Fruit fly (Drosophila melanogaster) whole organism, embryonic: ENCODE data around the gene CG31549.

Experiments
- Aef1 ChIP-seq: fragments of 200-800 bp; sonication (Bioruptor generic); IDR thresholded peaks from 3 replicates; pipeline ENCODE4 v1.3.6; 2022; ENCODE audit warnings: missing biosample characterization, missing genetic modification characterization
- CG13123 ChIP-seq: fragments of 200-800 bp; sonication (Bioruptor generic); optimal IDR thresholded peaks from 2 replicates; lab custom pipeline; 2016; ENCODE audit warnings: missing biosample characterization, missing genetic modification characterization
- CG13296 ChIP-seq: fragments of 200-800 bp; sonication (Bioruptor generic); optimal IDR thresholded peaks from 3 replicates; lab custom pipeline; 2018; ENCODE audit warnings: missing biosample characterization, mild to moderate bottlenecking, missing genetic modification characterization
- CG14667 ChIP-seq: fragments of 200-800 bp; sonication (Bioruptor generic); IDR thresholded peaks from 2 replicates; pipeline ENCODE4 v1.3.6; 2022; ENCODE audit warnings: missing biosample characterization, missing genetic modification characterization
- CG15479 ChIP-seq: fragments of 200-800 bp; sonication (Bioruptor generic); optimal IDR thresholded peaks from 3 replicates; lab custom pipeline; 2019; ENCODE audit warnings: missing biosample characterization, mild to moderate bottlenecking, missing genetic modification characterization, moderate library complexity
- CG15601 ChIP-seq: fragments of 200-800 bp; sonication (Bioruptor generic); optimal IDR thresholded peaks from 3 replicates; lab custom pipeline; 2019; ENCODE audit warnings: missing biosample characterization, mild to moderate bottlenecking, missing genetic modification characterization, moderate library complexity
- CG1647 ChIP-seq: fragments of 200-800 bp; sonication (Bioruptor generic); optimal IDR thresholded peaks from 3 replicates; lab custom pipeline; 2016; ENCODE audit warnings: missing biosample characterization, missing genetic modification characterization
- CG16779 ChIP-seq: fragments of 200-800 bp; sonication (Bioruptor generic); IDR thresholded peaks from 2 replicates; pipeline ENCODE4 v1.3.6; 2022; ENCODE audit warnings: missing biosample characterization, missing genetic modification characterization
- CG16813 ChIP-seq: fragments of 200-800 bp; sonication (Bioruptor generic); IDR thresholded peaks from 3 replicates; pipeline ENCODE4 v1.3.6; 2022; ENCODE audit warnings: missing biosample characterization, missing genetic modification characterization; ENCODE audit not compliant: partially characterized antibody
- CG17186 ChIP-seq: fragments of 200-800 bp; sonication (Bioruptor generic); optimal IDR thresholded peaks from 3 replicates; lab custom pipeline; 2017; ENCODE audit warnings: missing biosample characterization, missing genetic modification reagents, missing genetic modification characterization
- CG17612 ChIP-seq: fragments of 200-800 bp; sonication (Bioruptor generic); IDR thresholded peaks from 2 replicates; pipeline ENCODE4 v1.3.6; 2022; ENCODE audit warnings: missing biosample characterization, missing genetic modification characterization
- CG18262 ChIP-seq: fragments of 200-800 bp; optimal IDR thresholded peaks from 3 replicates; lab custom pipeline; 2019; ENCODE audit warnings: missing biosample characterization, mild to moderate bottlenecking, missing genetic modification characterization, moderate library complexity
- CG18476 ChIP-seq: fragments of 200-800 bp; sonication (Bioruptor generic); optimal IDR thresholded peaks from 2 replicates; lab custom pipeline; 2016; ENCODE audit warnings: missing biosample characterization, mild to moderate bottlenecking, missing genetic modification characterization
- CG2202 ChIP-seq: fragments of 200-800 bp; sonication (Bioruptor generic); optimal IDR thresholded peaks from 2 replicates; lab custom pipeline; 2018; ENCODE audit warnings: missing biosample characterization, mild to moderate bottlenecking, missing genetic modification characterization
- CG31224 ChIP-seq: fragments of 200-800 bp; sonication (Bioruptor generic); IDR thresholded peaks from 2 replicates; pipeline ENCODE4 v1.3.6; 2022; ENCODE audit warnings: missing biosample characterization, missing genetic modification characterization
- CG3163 ChIP-seq: fragments of 200-800 bp; sonication (Bioruptor generic); optimal IDR thresholded peaks from 3 replicates; lab custom pipeline; 2016; ENCODE audit warnings: missing biosample characterization, missing genetic modification characterization
- CG4282 ChIP-seq: fragments of 200-800 bp; sonication (Bioruptor generic); optimal IDR thresholded peaks from 2 replicates; lab custom pipeline; 2016; ENCODE audit warnings: missing biosample characterization, missing genetic modification characterization
- CG6272 ChIP-seq: fragments of 200-800 bp; sonication (Bioruptor generic); IDR thresholded peaks from 2 replicates; pipeline ENCODE4 v1.3.6; 2022; ENCODE audit warnings: missing biosample characterization, missing genetic modification characterization
- CG6683 ChIP-seq: fragments of 200-800 bp; sonication (Bioruptor generic); optimal IDR thresholded peaks from 2 replicates; lab custom pipeline; 2017; ENCODE audit warnings: missing biosample characterization, mild to moderate bottlenecking, missing genetic modification characterization, missing genetic modification reagents
- CG8359 ChIP-seq: fragments of 200-800 bp; sonication (Bioruptor generic); optimal IDR thresholded peaks from 2 replicates; lab custom pipeline; 2017; ENCODE audit warnings: missing biosample characterization, mild to moderate bottlenecking, missing genetic modification characterization, borderline replicate concordance
- Dref ChIP-seq: fragments of 200-800 bp; sonication (Bioruptor generic); IDR thresholded peaks from 2 replicates; pipeline ENCODE4 v1.3.6; 2022; ENCODE audit warnings: missing biosample characterization, missing genetic modification characterization
- E2f1 ChIP-seq: fragments of 200-800 bp; sonication (Bioruptor generic); IDR thresholded peaks from 2 replicates; pipeline ENCODE4 v1.3.6; 2022; ENCODE audit warnings: missing biosample characterization, missing genetic modification characterization
- Ets65A ChIP-seq: fragments of 200-800 bp; sonication (Bioruptor generic); peaks from one replicate; lab custom pipeline; 2016; ENCODE audit warnings: missing biosample characterization, missing genetic modification characterization
- HLH3B ChIP-seq: fragments of 200-800 bp; sonication (Bioruptor generic); IDR thresholded peaks from 2 replicates; pipeline ENCODE4 v1.3.6; 2022; ENCODE audit warnings: missing biosample characterization, missing genetic modification characterization
- HLH4C ChIP-seq: fragments of 200-800 bp; sonication (Bioruptor generic); IDR thresholded peaks from 3 replicates; pipeline ENCODE4 v1.3.6; 2022; ENCODE audit warnings: missing biosample characterization, missing genetic modification characterization; ENCODE audit not compliant: partially characterized antibody
- HLH54F ChIP-seq: fragments of 200-800 bp; sonication (Bioruptor generic); optimal IDR thresholded peaks from 3 replicates; lab custom pipeline; 2016; ENCODE audit warnings: missing biosample characterization, missing genetic modification characterization
- Jarid2 ChIP-seq: fragments of 200-800 bp; sonication (Bioruptor generic); optimal IDR thresholded peaks from 3 replicates; lab custom pipeline; 2017; ENCODE audit warnings: mild to moderate bottlenecking, missing biosample characterization, missing genetic modification reagents, missing genetic modification characterization
- Mad ChIP-seq: fragments of 200-800 bp; sonication (Bioruptor generic); optimal IDR thresholded peaks from 2 replicates; lab custom pipeline; 2016; ENCODE audit warnings: missing biosample characterization, missing genetic modification characterization
- Max ChIP-seq: fragments of 200-800 bp; sonication (Bioruptor generic); optimal IDR thresholded peaks from 2 replicates; lab custom pipeline; 2016; ENCODE audit warnings: missing biosample characterization, mild to moderate bottlenecking, missing genetic modification characterization
- NK7.1 ChIP-seq: fragments of 200-800 bp; sonication (Bioruptor generic); optimal IDR thresholded peaks from 3 replicates; lab custom pipeline; 2016; ENCODE audit warnings: missing biosample characterization, missing genetic modification characterization
- NfI ChIP-seq: fragments of 200-800 bp; sonication (Bioruptor generic); optimal IDR thresholded peaks from 3 replicates; lab custom pipeline; 2018; ENCODE audit warnings: missing biosample characterization, mild to moderate bottlenecking, missing genetic modification characterization, moderate library complexity
- Pdp1 ChIP-seq, 2 experiments: fragments of 200-800 bp; sonication (Bioruptor generic); optimal IDR thresholded peaks; 3 replicates each; lab custom pipeline; 2016; ENCODE audit warnings: missing biosample characterization in 2 of 2, missing genetic modification characterization in 2 of 2, mild to moderate bottlenecking in 1 of 2, moderate library complexity in 1 of 2
- Ravus ChIP-seq: fragments of 200-800 bp; sonication (Bioruptor generic); IDR thresholded peaks from 2 replicates; pipeline ENCODE4 v1.3.6; 2022; ENCODE audit warnings: missing biosample characterization, missing genetic modification characterization
- YL-1 ChIP-seq: fragments of 200-800 bp; sonication (Bioruptor generic); optimal IDR thresholded peaks from 3 replicates; lab custom pipeline; 2017; ENCODE audit warnings: missing biosample characterization, mild to moderate bottlenecking, missing genetic modification characterization
- amos ChIP-seq: fragments of 200-800 bp; sonication (Bioruptor generic); IDR thresholded peaks from 2 replicates; pipeline ENCODE4 v1.3.6; 2022; ENCODE audit warnings: missing biosample characterization, missing genetic modification characterization; ENCODE audit not compliant: partially characterized antibody
- ase ChIP-seq: fragments of 200-800 bp; sonication (Bioruptor generic); IDR thresholded peaks from 3 replicates; pipeline ENCODE4 v1.3.6; 2022; ENCODE audit warnings: missing biosample characterization, missing genetic modification characterization
- bcd ChIP-seq: fragments of 200-800 bp; sonication (Bioruptor generic); optimal IDR thresholded peaks from 2 replicates; lab custom pipeline; 2017; ENCODE audit warnings: missing biosample characterization, mild to moderate bottlenecking, missing genetic modification characterization
- chm ChIP-seq: fragments of 200-800 bp; sonication (Bioruptor generic); IDR thresholded peaks from 2 replicates; pipeline ENCODE4 v1.3.6; 2022; ENCODE audit warnings: missing biosample characterization, missing genetic modification characterization
- crc ChIP-seq: fragments of 200-800 bp; sonication (Bioruptor generic); optimal IDR thresholded peaks from 2 replicates; lab custom pipeline; 2016; ENCODE audit warnings: missing biosample characterization, missing genetic modification characterization
- crp ChIP-seq, 2 experiments: fragments of 200-800 bp; sonication (Bioruptor generic); optimal IDR thresholded peaks; 2 replicates in 1 of 2; 3 replicates in 1 of 2; lab custom pipeline; 2017; ENCODE audit warnings: missing biosample characterization in 2 of 2, missing genetic modification characterization in 2 of 2, mild to moderate bottlenecking in 1 of 2, moderate library complexity in 1 of 2
- grn ChIP-seq: fragments of 200-800 bp; sonication (Bioruptor generic); optimal IDR thresholded peaks from 3 replicates; lab custom pipeline; 2017; ENCODE audit warnings: missing biosample characterization, missing genetic modification characterization
- h ChIP-seq: fragments of >200 bp; optimal IDR thresholded peaks from 2 replicates; lab custom pipeline; 2017
- hkb ChIP-seq, 2 experiments: fragments of 200-800 bp in 1 of 2; fragments of >200 bp in 1 of 2; sonication (Bioruptor generic) in 1 of 2; IDR thresholded peaks in 1 of 2; optimal IDR thresholded peaks in 1 of 2; 2 replicates each; pipeline versions ENCODE4 v1.3.6 to Lab custom; 2017 to 2022; ENCODE audit warnings: missing biosample characterization in 1 of 2, missing genetic modification characterization in 1 of 2
- lmd ChIP-seq: fragments of 200-800 bp; sonication (Bioruptor generic); IDR thresholded peaks from 2 replicates; pipeline ENCODE4 v1.3.6; 2022; ENCODE audit warnings: missing biosample characterization, missing genetic modification characterization
- scrt ChIP-seq: fragments of 200-800 bp; sonication (Bioruptor generic); optimal IDR thresholded peaks from 2 replicates; lab custom pipeline; 2018; ENCODE audit warnings: missing biosample characterization, mild to moderate bottlenecking, missing genetic modification characterization, moderate library complexity
- sna ChIP-seq: fragments of 200-800 bp; sonication (Bioruptor generic); IDR thresholded peaks from 2 replicates; pipeline ENCODE4 v1.3.6; 2022; ENCODE audit warnings: missing biosample characterization, missing genetic modification characterization; ENCODE audit not compliant: partially characterized antibody
- ssp ChIP-seq: fragments of 200-800 bp; sonication (Bioruptor generic); IDR thresholded peaks from 2 replicates; pipeline ENCODE4 v1.3.6; 2022; ENCODE audit warnings: missing biosample characterization, missing genetic modification characterization
- ttk ChIP-seq: fragments of 200-800 bp; sonication (Bioruptor generic); IDR thresholded peaks from 2 replicates; pipeline ENCODE4 v2.1.2; 2022; ENCODE audit warnings: missing biosample characterization, missing genetic modification characterization

CG31549 gene

dm6 chr3R:5648569-5649476 is 16.8 kb downstream of the CG31549 start, which contains the start of the genes MTA1-like and Sec23 (continued):
- TF ChIP-seq ssp (GFP tag; lab: Robert Waterston, UW) (peak; percentile 49; the same call in 1 of the 2 replicates), bcd (GFP tag; lab: Kevin White, UChicago) (peak; percentile 34), CG16779 (no peak), CG15479 (GFP tag; lab: Kevin White, UChicago) (no peak), CG17612 (GFP tag; lab: Robert Waterston, UW) (no peak), HLH54F (peak; percentile 38), HLH3B (GFP tag; lab: Robert Waterston, UW) (peak; percentile 35; the same call in 1 of the 2 replicates), crp (GFP tag; optimal IDR thresholded peaks at IDR 0.05; lab: Kevin White, UChicago) (peak in 1 of 2 experiments; percentile 81), Jarid2 (GFP tag; lab: Kevin White, UChicago) (no peak), CG6272 (GFP tag; lab: Robert Waterston, UW) (peak; percentile 68; the same call in 1 of the 2 replicates), CG18262 (peak; percentile 75), CG3163 (no peak), chm (GFP tag; lab: Robert Waterston, UW) (no peak), Ets65A (peak; percentile 93), Dref (GFP tag; lab: Robert Waterston, UW) (peak; percentile 82), NfI (GFP tag; lab: Kevin White, UChicago) (peak; percentile 33), E2f1 (GFP tag; lab: Robert Waterston, UW) (no peak), CG17186 (GFP tag; lab: Kevin White, UChicago) (peak; percentile 59), crc (GFP tag; lab: Kevin White, UChicago) (no peak), lmd (GFP tag; lab: Robert Waterston, UW) (peak; percentile 44; the same call in 1 of the 2 replicates), CG4282 (GFP tag; lab: Kevin White, UChicago) (no peak), Mad (GFP tag; lab: Kevin White, UChicago) (no peak), Ravus (GFP tag; lab: Robert Waterston, UW) (no peak), ttk (GFP tag; lab: Robert Waterston, UW) (peak; percentile 37; the same call in 1 of the 2 replicates), CG14667 (GFP tag; lab: Robert Waterston, UW) (no peak), grn (GFP tag; lab: Kevin White, UChicago) (peak; percentile 30), CG1647 (GFP tag; lab: Kevin White, UChicago) (no peak), CG31224 (GFP tag; lab: Robert Waterston, UW) (peak; percentile 5; the same call in 1 of the 2 replicates), CG15601 (tag; lab: Kevin White, UChicago) (peak; percentile 64), ase (GFP tag; lab: Robert Waterston, UW) (no peak), NK7.1 (GFP tag; lab: Kevin White, UChicago) (no peak), CG13296 (GFP tag; lab: Kevin White, UChicago) (peak; percentile 46), CG6683 (GFP tag; lab: Kevin White, UChicago) (no peak), YL-1 (peak; percentile 80), scrt (GFP tag; lab: Kevin White, UChicago) (peak; percentile 31), CG13123 (peak; percentile 12), Max (GFP tag; lab: Kevin White, UChicago) (peak; percentile 50), amos (GFP tag; lab: Robert Waterston, UW) (peak; percentile 92), CG18476 (GFP tag; lab: Kevin White, UChicago) (peak; percentile 11), CG8359 (GFP tag; lab: Kevin White, UChicago) (no peak), sna (GFP tag; lab: Robert Waterston, UW) (peak; percentile 94), CG16813 (GFP tag; lab: Robert Waterston, UW) (peak; percentile 98), h (lab: Kevin White, UChicago) (no peak), HLH4C (GFP tag; lab: Robert Waterston, UW) (peak; percentile 92), Aef1 (GFP tag; lab: Robert Waterston, UW) (no peak; the same call in 2 of the 3 replicates), Pdp1 (GFP tag; optimal IDR thresholded peaks at IDR 0.05; lab: Kevin White, UChicago) (peak in 1 of 2 experiments; percentile 22), CG2202 (tag; lab: Kevin White, UChicago) (no peak), hkb (optimal IDR thresholded peaks at IDR 0.05; lab: Kevin White, UChicago) (no peak), hkb (GFP tag; IDR thresholded peaks at IDR 0.05; lab: Robert Waterston, UW) (no peak)
